Worm (Caenorhabditis elegans): ENCODE results near the gene atg-16.1.

atg-16.1 gene

DNA sequence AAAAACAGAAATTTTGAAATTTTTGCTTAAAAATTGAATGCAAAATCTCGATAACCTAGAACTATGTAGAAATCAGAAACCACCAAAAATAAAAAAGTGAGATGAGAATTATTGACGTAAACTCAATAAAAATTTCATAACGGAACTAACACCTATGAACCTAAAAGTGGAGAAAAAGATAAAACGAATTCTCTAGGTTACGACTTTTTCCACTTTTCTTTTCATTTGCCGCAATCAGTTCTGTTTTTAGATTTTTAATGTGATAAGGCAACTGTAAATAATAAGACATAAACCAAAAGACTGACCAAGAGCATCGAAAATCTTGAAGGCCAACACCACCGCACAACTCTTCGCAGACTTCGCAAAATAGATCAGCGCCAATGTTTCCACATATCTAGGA lies 39.8 kb upstream of the atg-16.1 start:
- TF ChIP-seq tbx-7 (tag; optimal IDR thresholded peaks at IDR 0.05) (no peak), ceh-30 (tag; optimal IDR thresholded peaks at IDR 0.05) (no peak), ttx-3 (tag; optimal IDR thresholded peaks at IDR 0.05) (no peak)

ce11 chrX:4500499-4500898 lies 38.2 kb upstream of the atg-16.1 start:
- TF ChIP-seq pqm-1 (tag; optimal IDR thresholded peaks at IDR 0.05) (no peak), npax-4 (tag; optimal IDR thresholded peaks at IDR 0.05) (no peak), fkh-10 (GFP tag; optimal IDR thresholded peaks at IDR 0.05) (no peak)

DNA sequence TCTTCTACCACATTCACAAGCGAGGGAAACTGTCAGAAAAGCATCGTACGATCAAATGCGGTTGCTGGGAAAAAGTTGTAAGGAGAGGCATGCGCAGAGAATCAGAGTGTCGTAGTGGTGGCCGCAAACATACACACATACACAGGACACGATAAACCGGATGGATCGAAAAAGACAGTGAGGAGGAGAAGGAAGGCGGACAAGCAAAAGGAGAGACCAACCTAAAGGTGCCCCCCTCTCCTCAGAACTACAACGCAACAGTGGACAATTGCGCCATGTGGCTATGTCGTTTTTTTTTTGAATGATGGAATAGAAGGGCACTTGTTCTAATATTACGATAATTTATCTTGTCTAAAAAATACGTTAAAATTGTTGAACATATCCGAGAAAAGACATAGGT lies 36.2 kb upstream of the atg-16.1 start:
- no peak for TF ChIP-seq ceh-34 (tag; optimal IDR thresholded peaks at IDR 0.05)
- TF ChIP-seq mec-3 (tag; optimal IDR thresholded peaks at IDR 0.05; ENCODE audit: borderline replicate concordance): no peak
- no peak for TF ChIP-seq pros-1 (tag; optimal IDR thresholded peaks at IDR 0.05)
- TF ChIP-seq rnt-1 (tag; optimal IDR thresholded peaks at IDR 0.05): peak; percentile 16
- TF ChIP-seq C08G9.2 (tag; optimal IDR thresholded peaks at IDR 0.05): peak; percentile 21
- no peak for TF ChIP-seq C38D4.7 (GFP tag; optimal IDR thresholded peaks at IDR 0.05)
- no peak for TF ChIP-seq lin-11 (tag; optimal IDR thresholded peaks at IDR 0.05)
- TF ChIP-seq nhr-232 (tag; optimal IDR thresholded peaks at IDR 0.05): no peak
- TF ChIP-seq hlh-30 (tag; optimal IDR thresholded peaks at IDR 0.05; ENCODE audit: insufficient read depth): no peak
- TF ChIP-seq madf-2 (tag; optimal IDR thresholded peaks at IDR 0.05): no peak
- no peak for TF ChIP-seq hlh-6 (tag; optimal IDR thresholded peaks at IDR 0.05)
- TF ChIP-seq ceh-19 (GFP tag; optimal IDR thresholded peaks at IDR 0.05): no peak
- no peak for TF ChIP-seq F13H6.1 (tag; optimal IDR thresholded peaks at IDR 0.05)
- no peak for TF ChIP-seq pha-2 (tag; optimal IDR thresholded peaks at IDR 0.05)
- no peak for TF ChIP-seq K02D7.2 (tag; optimal IDR thresholded peaks at IDR 0.05)
- no peak for TF ChIP-seq unc-3 (GFP tag; conservative IDR thresholded peaks at IDR 0.05)
- TF ChIP-seq unc-3 (tag; optimal IDR thresholded peaks at IDR 0.05): no peak
- TF ChIP-seq pag-3 (tag; optimal IDR thresholded peaks at IDR 0.05; ENCODE audit: borderline replicate concordance): no peak
- no peak for TF ChIP-seq hlh-8 (tag; optimal IDR thresholded peaks at IDR 0.05)
- no peak for TF ChIP-seq K09A11.1 (tag; optimal IDR thresholded peaks at IDR 0.05; ENCODE audit: insufficient read depth)
- TF ChIP-seq unc-55 (GFP tag; optimal IDR thresholded peaks at IDR 0.05): no peak
- peak; percentile 4 for TF ChIP-seq sdc-2 (tag; optimal IDR thresholded peaks at IDR 0.05)

DNA sequence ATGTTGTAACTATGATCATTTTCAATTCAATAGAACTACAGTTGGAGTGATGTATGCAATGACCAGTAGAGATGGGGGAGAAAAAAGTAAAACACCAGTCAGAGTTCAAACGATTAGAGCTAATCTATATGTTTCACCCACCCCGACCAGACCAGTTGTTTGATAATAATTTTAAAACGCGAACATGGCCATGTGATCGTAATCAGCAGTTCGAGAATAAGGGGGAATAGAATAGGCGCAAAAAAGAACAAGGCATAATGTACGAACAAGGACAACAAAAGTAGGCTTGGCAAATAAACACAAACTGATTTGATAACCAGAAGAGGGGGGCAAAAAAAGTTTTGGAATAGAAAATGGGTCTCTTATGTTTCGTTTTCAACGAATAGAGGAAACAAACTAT lies 35.8 kb upstream of the atg-16.1 start:
- TF ChIP-seq syd-9 (tag; optimal IDR thresholded peaks at IDR 0.05): no peak
- no peak for TF ChIP-seq hlh-8 (tag; optimal IDR thresholded peaks at IDR 0.05)
- TF ChIP-seq pha-4 (tag; optimal IDR thresholded peaks at IDR 0.05): no peak
- TF ChIP-seq hlh-30 (tag; optimal IDR thresholded peaks at IDR 0.05; ENCODE audit: insufficient read depth): no peak

- TF ChIP-seq ama-1 (optimal IDR thresholded peaks at IDR 0.05) (no peak), ceh-9 (tag; optimal IDR thresholded peaks at IDR 0.05) (no peak), hlh-6 (tag; optimal IDR thresholded peaks at IDR 0.05) (no peak), C38D4.7 (GFP tag; optimal IDR thresholded peaks at IDR 0.05) (no peak), C08G9.2 (tag; optimal IDR thresholded peaks at IDR 0.05) (no peak), dve-1 (tag; optimal IDR thresholded peaks at IDR 0.05) (no peak), fkh-6 (tag; optimal IDR thresholded peaks at IDR 0.05) (no peak), ceh-48 (tag; optimal IDR thresholded peaks at IDR 0.05) (no peak), F13H6.1 (tag; optimal IDR thresholded peaks at IDR 0.05) (no peak), pag-3 (tag; optimal IDR thresholded peaks at IDR 0.05; ENCODE audit: borderline replicate concordance) (no peak), pros-1 (tag; optimal IDR thresholded peaks at IDR 0.05) (no peak), ets-4 (tag; optimal IDR thresholded peaks at IDR 0.05) (no peak)
These were observed 33.7 kb upstream of the atg-16.1 start for ce11 chrX:4495814-4496567.

All from whole organism, late embryonic.